Worm (Caenorhabditis elegans) whole organism, L1 larva: ENCODE measurements around the gene ZK856.11.

Source experiments
- fkh-10 ChIP-seq: sonication (generic microtip); optimal IDR thresholded peaks from 2 replicates; lab custom pipeline; 2017; ENCODE audit warnings: missing biosample characterization, missing genetic modification reagents, missing genetic modification characterization
- unc-98 ChIP-seq: fragments of 200-800 bp; sonication (Bioruptor generic); IDR thresholded peaks from 2 replicates; pipeline ENCODE4 v1.3.6; 2022; ENCODE audit warnings: missing genetic modification characterization, missing compliant biosample characterization

DNA sequence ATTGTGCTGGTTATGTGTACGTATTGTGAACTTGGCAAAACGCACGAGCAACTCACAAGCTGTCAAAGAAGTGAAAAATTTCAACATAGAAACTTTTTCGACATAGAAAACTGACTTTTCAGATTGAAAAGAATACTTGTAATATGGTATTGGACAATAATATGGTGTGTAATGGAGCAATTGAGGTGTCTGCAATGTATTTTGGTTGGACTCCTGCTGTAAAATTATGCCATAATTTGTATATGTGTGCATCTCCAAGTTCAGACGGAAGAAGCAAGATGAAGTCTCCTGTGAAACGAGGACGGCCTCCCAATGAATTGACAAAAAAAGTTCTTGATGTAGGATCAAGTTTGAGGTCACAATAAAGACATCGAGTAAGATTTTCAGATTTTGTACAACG is 20.9 kb downstream of the ZK856.11 start:
- TF ChIP-seq fkh-10 (no peak), unc-98 (GFP tag; lab: Robert Waterston, UW) (no peak)
